Worm (Caenorhabditis elegans) whole organism, L3 larva: Measurements from ENCODE around the gene msp-65.

Experiments
- ama-1 ChIP-seq: fragments of 150-350 bp; optimal IDR thresholded peaks from 2 replicates; lab custom pipeline; 2018
- ceh-28 ChIP-seq: fragments of 150-350 bp; optimal IDR thresholded peaks from 2 replicates; lab custom pipeline; 2014; ENCODE audit warnings: missing biosample characterization, missing genetic modification reagents, missing genetic modification characterization
- ceh-9 ChIP-seq: sonication (generic microtip); optimal IDR thresholded peaks from 2 replicates; lab custom pipeline; 2018; ENCODE audit warnings: missing biosample characterization, missing genetic modification characterization
- daf-12 ChIP-seq: fragments of 150-350 bp; optimal IDR thresholded peaks from 2 replicates; lab custom pipeline; 2014; ENCODE audit warnings: missing biosample characterization, missing genetic modification reagents, missing genetic modification characterization
- elt-2 ChIP-seq: sonication (generic microtip); optimal IDR thresholded peaks from 2 replicates; lab custom pipeline; 2016; ENCODE audit warnings: missing genetic modification reagents, mild to moderate bottlenecking, missing genetic modification characterization, missing compliant biosample characterization
- lin-39 ChIP-seq: fragments of 150-350 bp; optimal IDR thresholded peaks from 2 replicates; lab custom pipeline; 2018; ENCODE audit warnings: missing biosample characterization, missing genetic modification reagents, missing genetic modification characterization
- mdl-1 ChIP-seq: fragments of 150-350 bp; optimal IDR thresholded peaks from 2 replicates; lab custom pipeline; 2014; ENCODE audit warnings: missing biosample characterization, missing genetic modification characterization
- nhr-23 ChIP-seq: fragments of 150-350 bp; optimal IDR thresholded peaks from 2 replicates; lab custom pipeline; 2014; ENCODE audit warnings: missing biosample characterization, missing genetic modification reagents, missing genetic modification characterization
- nhr-76 ChIP-seq: fragments of 150-350 bp; sonication (generic microtip); optimal IDR thresholded peaks from 5 replicates; lab custom pipeline; 2014; ENCODE audit warnings: missing biosample characterization, missing genetic modification characterization
- tbx-2 ChIP-seq: sonication (generic microtip); optimal IDR thresholded peaks from 2 replicates; lab custom pipeline; 2016; ENCODE audit warnings: mild to moderate bottlenecking, missing genetic modification characterization, missing compliant biosample characterization
- unc-39 ChIP-seq: sonication (generic microtip); optimal IDR thresholded peaks from 4 replicates; lab custom pipeline; 2017; ENCODE audit warnings: missing biosample characterization, missing genetic modification characterization
- zag-1 ChIP-seq: fragments of 150-350 bp; optimal IDR thresholded peaks from 2 replicates; lab custom pipeline; 2014; ENCODE audit warnings: missing biosample characterization, missing genetic modification characterization
- ztf-11 ChIP-seq: fragments of 150-350 bp; optimal IDR thresholded peaks from 2 replicates; lab custom pipeline; 2014; ENCODE audit warnings: missing biosample characterization, missing genetic modification characterization
- ztf-4 ChIP-seq: fragments of 150-350 bp; optimal IDR thresholded peaks from 2 replicates; lab custom pipeline; 2014; ENCODE audit warnings: missing biosample characterization, missing genetic modification characterization

DNA sequence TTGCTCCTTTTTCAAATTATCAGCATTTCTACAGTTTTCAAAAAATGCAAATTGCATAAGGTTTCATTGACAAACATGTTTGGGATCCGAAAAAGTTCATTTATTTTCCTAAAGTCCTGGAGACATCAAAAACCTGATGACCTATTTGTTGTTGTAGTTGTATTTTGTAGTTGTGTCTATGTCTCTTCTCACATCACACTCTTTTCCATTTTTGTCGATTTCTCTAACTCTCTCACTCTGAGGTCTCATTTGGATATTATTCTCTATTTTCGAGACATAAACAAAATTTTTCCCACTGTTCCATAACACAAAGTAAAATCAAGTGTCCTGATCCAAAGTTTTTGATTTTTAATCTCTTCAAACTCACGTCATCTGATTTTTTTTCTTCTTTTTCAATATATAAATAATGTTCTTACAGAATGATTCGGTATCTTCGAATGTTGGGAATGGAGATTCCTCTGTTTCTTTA lies 2.5 kb downstream of the msp-65 start, which contains the start of gene slc-46A:
- TF ChIP-seq ama-1 (lab: Kevin White, UChicago) (no peak), mdl-1 (tag; lab: Kevin White, UChicago) (no peak), nhr-23 (tag; lab: Kevin White, UChicago) (peak; percentile 59), lin-39 (tag; lab: Kevin White, UChicago) (no peak), ztf-4 (tag; lab: Kevin White, UChicago) (no peak), ztf-11 (tag; lab: Kevin White, UChicago) (no peak), zag-1 (tag; lab: Kevin White, UChicago) (no peak), elt-2 (tag; lab: Kevin White, UChicago) (peak; percentile 50), tbx-2 (tag; lab: Kevin White, UChicago) (no peak), daf-12 (tag; lab: Kevin White, UChicago) (no peak), ceh-9 (tag; lab: Kevin White, UChicago) (no peak), unc-39 (tag; lab: Kevin White, UChicago) (no peak), nhr-76 (no peak), ceh-28 (no peak)
